Fruit fly (Drosophila melanogaster): ENCODE results near the gene CG33665.

CG33665 gene

DNA sequence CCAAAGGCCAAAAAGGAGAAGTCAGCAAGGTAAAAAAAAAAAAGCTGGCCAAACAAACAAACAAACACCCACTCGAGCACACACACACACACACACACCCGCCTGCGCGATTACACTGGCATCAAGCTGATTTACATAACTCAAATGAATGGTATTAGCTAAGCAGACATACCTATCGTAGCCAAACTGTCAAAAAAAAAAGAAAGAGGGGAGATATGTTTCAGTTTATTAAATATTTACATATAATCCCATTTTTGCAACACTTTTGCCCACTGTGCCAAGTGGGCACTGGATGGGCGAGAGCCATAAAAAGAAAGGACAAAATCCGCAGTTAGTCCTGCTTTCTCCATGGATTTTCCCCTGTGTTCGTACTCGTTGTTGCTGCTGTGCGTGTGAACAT lies 39.2 kb downstream of the CG33665 start (continued):
- TF ChIP-seq Sox102F (GFP tag; optimal IDR thresholded peaks at IDR 0.05): peak; percentile 3
- TF ChIP-seq slbo (GFP tag; IDR thresholded peaks at IDR 0.05): peak; percentile 50; the same call in 1 of the 2 replicates
- TF ChIP-seq Hsf (GFP tag; optimal IDR thresholded peaks at IDR 0.05): no peak
- TF ChIP-seq wek (GFP tag; optimal IDR thresholded peaks at IDR 0.05): no peak
- TF ChIP-seq CG11093 (GFP tag; IDR thresholded peaks at IDR 0.05): no peak
- TF ChIP-seq HLH54F (GFP tag; optimal IDR thresholded peaks at IDR 0.05): peak; percentile 11
- peak; percentile 11 for TF ChIP-seq CG5180 (GFP tag; optimal IDR thresholded peaks at IDR 0.05)
- no peak for TF ChIP-seq CG4854 (GFP tag; optimal IDR thresholded peaks at IDR 0.05)
- TF ChIP-seq Sox100B (GFP tag; optimal IDR thresholded peaks at IDR 0.05): no peak
- TF ChIP-seq pum (GFP tag; optimal IDR thresholded peaks at IDR 0.05): no peak
- TF ChIP-seq CG32772 (GFP tag; IDR thresholded peaks at IDR 0.05): peak; percentile 55
- TF ChIP-seq CG30431 (GFP tag; optimal IDR thresholded peaks at IDR 0.05): no peak
- peak; percentile 11 for TF ChIP-seq CG12071 (GFP tag; optimal IDR thresholded peaks at IDR 0.05)
- no peak for TF ChIP-seq dan (GFP tag; IDR thresholded peaks at IDR 0.05)
- no peak for TF ChIP-seq az2 (GFP tag; optimal IDR thresholded peaks at IDR 0.05)
- peak; percentile 16; the same call in 1 of the 2 replicates for TF ChIP-seq CG10366 (GFP tag; IDR thresholded peaks at IDR 0.05)
- no peak for TF ChIP-seq odd (GFP tag; optimal IDR thresholded peaks at IDR 0.05)
- no peak for TF ChIP-seq repo (GFP tag; optimal IDR thresholded peaks at IDR 0.05)
- TF ChIP-seq CG6813 (GFP tag; optimal IDR thresholded peaks at IDR 0.05): peak; percentile 63
- no peak for TF ChIP-seq CG1792 (GFP tag; optimal IDR thresholded peaks at IDR 0.05)
- TF ChIP-seq Drgx (GFP tag; IDR thresholded peaks at IDR 0.05): peak; percentile 25; the same call in 1 of the 2 replicates
- peak; percentile 5 for TF ChIP-seq Asciz (GFP tag; optimal IDR thresholded peaks at IDR 0.05)
- TF ChIP-seq insv (GFP tag; optimal IDR thresholded peaks at IDR 0.05): no peak
- 0 out of 2 replicates have a peak, but pooled peaks have one; percentile 35 for TF ChIP-seq Xrp1 (GFP tag; IDR thresholded peaks at IDR 0.05)
- TF ChIP-seq ssp (GFP tag; IDR thresholded peaks at IDR 0.05): peak; percentile 28; the same call in 1 of the 2 replicates
- TF ChIP-seq CG10209 (GFP tag; optimal IDR thresholded peaks at IDR 0.05): peak; percentile 31
- no peak for TF ChIP-seq Neu2 (GFP tag; optimal IDR thresholded peaks at IDR 0.05; ENCODE audit: borderline replicate concordance)
- TF ChIP-seq CG13123 (GFP tag; optimal IDR thresholded peaks at IDR 0.05): no peak
- no peak for TF ChIP-seq mam (GFP tag; optimal IDR thresholded peaks at IDR 0.05)
- TF ChIP-seq pnt (GFP tag; optimal IDR thresholded peaks at IDR 0.05): no peak
- TF ChIP-seq lmd (GFP tag; IDR thresholded peaks at IDR 0.05): peak; percentile 37; the same call in 1 of the 2 replicates
- TF ChIP-seq CG12236 (GFP tag; optimal IDR thresholded peaks at IDR 0.05): no peak
- TF ChIP-seq tio (GFP tag; optimal IDR thresholded peaks at IDR 0.05): no peak
- TF ChIP-seq CG4707 (GFP tag; optimal IDR thresholded peaks at IDR 0.05): no peak
- no peak for TF ChIP-seq sna (GFP tag; IDR thresholded peaks at IDR 0.05; ENCODE audit: partially characterized antibody)
- TF ChIP-seq bsh (GFP tag; optimal IDR thresholded peaks at IDR 0.05): no peak
- TF ChIP-seq CG7987 (GFP tag; optimal IDR thresholded peaks at IDR 0.05): no peak
- TF ChIP-seq Nf-YB (GFP tag; optimal IDR thresholded peaks at IDR 0.05): no peak
- no peak for TF ChIP-seq CG2129 (GFP tag; IDR thresholded peaks at IDR 0.05; ENCODE audit: partially characterized antibody)
- TF ChIP-seq HmgD (GFP tag; optimal IDR thresholded peaks at IDR 0.05): no peak
- no peak for TF ChIP-seq CG12744 (GFP tag; optimal IDR thresholded peaks at IDR 0.05)
- no peak for TF ChIP-seq prd (optimal IDR thresholded peaks at IDR 0.05)
- TF ChIP-seq prd (GFP tag; IDR thresholded peaks at IDR 0.05): peak; percentile 71; the same call in 2 of the 3 replicates
- TF ChIP-seq croc (GFP tag; conservative IDR thresholded peaks at IDR 0.05): no peak
- no peak for TF ChIP-seq Antp (GFP tag; optimal IDR thresholded peaks at IDR 0.05)
- no peak for TF ChIP-seq CG6654 (GFP tag; optimal IDR thresholded peaks at IDR 0.05)
- TF ChIP-seq Kr (GFP tag; optimal IDR thresholded peaks at IDR 0.05): no peak
- no peak for TF ChIP-seq CG12659 (GFP tag; optimal IDR thresholded peaks at IDR 0.05)
- no peak for TF ChIP-seq HLH4C (GFP tag; IDR thresholded peaks at IDR 0.05; ENCODE audit: partially characterized antibody)
- no peak for TF ChIP-seq CG6791 (GFP tag; IDR thresholded peaks at IDR 0.05; ENCODE audit: partially characterized antibody)
- TF ChIP-seq jigr1 (GFP tag; IDR thresholded peaks at IDR 0.05): 0 out of 3 replicates have a peak, but pooled peaks have one; percentile 43

Measured in whole organism, embryonic.